Worm (Caenorhabditis elegans): Measurements from ENCODE around the gene Y43C5A.3.

Gene Y43C5A.3

DNA sequence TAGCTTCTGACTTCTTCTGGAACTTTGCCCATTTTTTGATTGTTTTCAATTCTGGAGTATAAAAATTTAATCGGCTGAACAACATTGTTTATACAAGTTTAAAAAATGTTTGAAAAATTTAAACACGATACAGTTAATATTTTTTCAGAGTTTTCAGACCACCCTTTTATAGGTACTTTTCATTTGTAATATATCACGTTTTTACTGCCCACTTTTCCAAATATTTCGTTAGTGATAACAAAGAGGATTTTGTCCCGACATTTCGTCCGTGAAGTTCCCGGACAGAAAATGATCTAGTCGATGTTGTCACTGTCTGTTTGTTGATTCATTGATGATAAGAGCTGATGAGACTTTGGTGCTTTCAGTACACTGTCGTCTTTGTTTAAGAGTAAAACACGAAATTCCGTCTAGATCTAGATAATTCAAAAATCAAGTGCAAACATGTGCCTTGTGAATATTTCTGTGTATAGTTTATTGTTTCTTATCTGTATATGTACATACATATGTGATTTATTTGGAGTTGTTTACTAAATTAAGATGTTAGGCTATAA is 38.5 kb upstream of the Y43C5A.3 start, which contains the start of gene ech-9:
Gene ech-9, minus strand, starts transcription at position 51 of the 551 bp plus-strand sequence.
- TF ChIP-seq elt-2 (tag; optimal IDR thresholded peaks at IDR 0.05) (peak; percentile 39), skn-1 (tag; optimal IDR thresholded peaks at IDR 0.05) (no peak), ets-5 (GFP tag; IDR thresholded peaks at IDR 0.05) (no peak)

DNA sequence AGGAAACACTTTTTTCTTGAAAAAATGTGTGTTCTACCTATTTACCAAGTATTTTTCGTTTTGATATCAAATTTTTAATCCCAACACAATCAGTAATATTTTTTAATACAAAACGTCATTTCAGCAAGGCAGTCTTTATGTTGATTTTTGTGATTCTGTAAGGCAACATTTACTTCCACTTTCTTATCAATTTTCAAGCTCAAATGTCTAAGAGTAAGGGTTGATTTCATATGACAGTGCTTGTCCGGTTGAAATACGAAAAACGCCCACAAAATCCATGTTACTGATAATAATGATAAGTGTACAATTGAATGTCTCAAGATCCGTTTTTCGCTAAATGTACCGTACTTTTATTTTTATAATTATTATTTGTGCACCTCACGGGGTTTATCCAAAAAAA is 37.7 kb upstream of the Y43C5A.3 start:
- no peak for TF ChIP-seq snu-23 (GFP tag; optimal IDR thresholded peaks at IDR 0.05)
- TF ChIP-seq lin-15B (tag; optimal IDR thresholded peaks at IDR 0.05): no peak
- TF ChIP-seq nhr-11 (tag; optimal IDR thresholded peaks at IDR 0.05): no peak
- no peak for TF ChIP-seq sox-4 (tag; optimal IDR thresholded peaks at IDR 0.05)
- TF ChIP-seq elt-2 (tag; optimal IDR thresholded peaks at IDR 0.05): peak; percentile 68
- TF ChIP-seq nhr-20 (tag; optimal IDR thresholded peaks at IDR 0.05): no peak
- TF ChIP-seq ceh-90 (tag; optimal IDR thresholded peaks at IDR 0.05): no peak
- TF ChIP-seq jun-1 (tag; optimal IDR thresholded peaks at IDR 0.05): peak; percentile 32
- TF ChIP-seq nhr-85 (tag): no peak
- no peak for TF ChIP-seq mef-2 (tag; optimal IDR thresholded peaks at IDR 0.05)
- TF ChIP-seq ceh-88 (GFP tag; IDR thresholded peaks at IDR 0.05): no peak
- no peak for TF ChIP-seq lin-14 (GFP tag; optimal IDR thresholded peaks at IDR 0.05)
- no peak for TF ChIP-seq tlp-1 (tag; optimal IDR thresholded peaks at IDR 0.05)
- TF ChIP-seq dsc-1 (tag; optimal IDR thresholded peaks at IDR 0.05): no peak

DNA sequence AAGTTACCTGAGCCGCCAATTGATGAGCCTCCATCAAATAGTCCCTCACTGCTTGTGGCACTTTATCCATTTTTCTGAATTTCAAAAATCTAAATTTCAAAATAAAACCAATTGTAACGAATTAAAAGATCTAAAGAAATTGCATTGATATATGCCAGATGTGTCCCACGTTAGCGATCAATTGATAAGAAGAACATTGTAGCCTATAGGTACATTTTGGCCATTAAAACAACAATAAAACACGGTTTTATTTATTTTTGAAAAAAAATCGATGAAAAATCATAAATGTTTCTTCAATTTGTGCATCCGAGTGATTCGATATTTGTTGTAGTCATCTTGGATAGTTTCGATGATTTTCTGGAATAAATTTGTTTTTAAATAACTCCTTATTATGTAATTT is 34.8 kb upstream of the Y43C5A.3 start, which contains the start of gene ech-8:
Gene ech-8, minus strand, starts transcription at position 132 of the 400 bp plus-strand sequence.
- TF ChIP-seq mab-9 (GFP tag; IDR thresholded peaks at IDR 0.05) (no peak), tbx-2 (tag; optimal IDR thresholded peaks at IDR 0.05) (no peak), fkh-10 (GFP tag; optimal IDR thresholded peaks at IDR 0.05) (no peak), pqm-1 (tag; optimal IDR thresholded peaks at IDR 0.05) (no peak), blmp-1 (tag; optimal IDR thresholded peaks at IDR 0.05) (no peak), dpl-1 (GFP tag; optimal IDR thresholded peaks at IDR 0.05) (no peak), grh-1 (GFP tag; IDR thresholded peaks at IDR 0.05) (no peak), nhr-71 (tag; optimal IDR thresholded peaks at IDR 0.05) (no peak), nhr-20 (tag; optimal IDR thresholded peaks at IDR 0.05) (peak; percentile 13), elt-3 (tag; optimal IDR thresholded peaks at IDR 0.05) (peak in 1 of 6 experiments; percentile 5), nhr-237 (tag; optimal IDR thresholded peaks at IDR 0.05) (no peak)

DNA sequence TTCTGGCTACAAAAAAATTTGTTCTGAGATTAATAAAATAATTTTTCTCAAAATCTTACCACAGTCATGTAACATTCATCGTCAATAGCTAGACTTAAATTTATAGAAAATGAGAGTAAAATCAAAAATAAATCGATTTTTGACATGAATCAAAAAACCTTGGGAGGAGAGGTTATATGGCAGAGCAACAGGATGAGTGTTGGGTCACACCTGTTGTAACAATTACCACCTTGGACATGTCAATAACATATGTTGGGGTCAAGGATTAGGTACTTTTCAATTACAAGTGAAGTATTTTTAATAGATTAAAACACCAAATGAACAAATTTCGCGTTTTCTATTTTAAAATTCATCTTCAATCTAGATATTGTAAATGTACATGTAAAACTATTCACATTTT is 32.2 kb upstream of the Y43C5A.3 start, which contains the start of gene lipl-7:
Gene lipl-7, minus strand, starts transcription at position 165 of the 400 bp plus-strand sequence.
- peak; percentile 11 for TF ChIP-seq nhr-71 (tag; optimal IDR thresholded peaks at IDR 0.05)
- no peak for TF ChIP-seq alr-1 (tag; optimal IDR thresholded peaks at IDR 0.05; ENCODE audit: borderline replicate concordance)
- no peak for TF ChIP-seq unc-86 (tag; optimal IDR thresholded peaks at IDR 0.05)
- no peak for TF ChIP-seq elt-3 (tag; optimal IDR thresholded peaks at IDR 0.05)
- no peak for TF ChIP-seq unc-98 (GFP tag; IDR thresholded peaks at IDR 0.05)
- TF ChIP-seq nhr-85 (tag): peak; percentile 53
- TF ChIP-seq hlh-4 (tag; optimal IDR thresholded peaks at IDR 0.05): no peak
- TF ChIP-seq tlp-1 (tag; optimal IDR thresholded peaks at IDR 0.05): no peak

DNA sequence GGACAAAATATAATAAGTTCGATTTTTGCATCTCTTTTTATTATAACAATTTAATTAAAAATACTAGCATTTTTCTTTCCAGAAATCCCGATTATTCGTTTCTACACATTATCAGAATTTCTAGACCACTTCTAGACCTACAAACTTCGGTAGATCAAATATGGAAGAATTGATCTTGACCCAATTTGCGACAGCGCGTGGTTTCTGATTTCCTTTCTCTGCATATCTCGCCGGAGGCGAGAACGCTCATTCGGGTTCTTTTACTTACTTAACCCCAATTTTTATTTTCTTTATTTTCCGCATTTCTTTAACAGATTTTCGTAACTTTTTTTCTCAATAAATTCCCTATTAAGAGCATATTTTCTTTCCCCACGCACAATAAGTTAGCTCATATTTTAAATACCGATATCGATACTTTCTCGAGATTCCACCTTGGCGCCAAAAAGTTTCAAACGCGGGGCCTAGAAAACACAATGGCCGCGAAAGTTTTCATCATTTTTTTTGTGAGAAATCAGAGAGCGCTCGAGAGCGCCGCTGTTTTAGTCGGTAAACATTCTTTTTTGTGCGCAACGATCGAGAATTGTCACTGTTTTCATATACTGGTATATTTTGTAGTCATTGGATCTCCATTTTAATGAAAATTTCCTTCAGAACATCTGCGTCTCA is 31.2 kb upstream of the Y43C5A.3 start:
- TF ChIP-seq skn-1 (tag; optimal IDR thresholded peaks at IDR 0.05) (peak; percentile 50), mep-1 (tag; optimal IDR thresholded peaks at IDR 0.05) (peak; percentile 41), swsn-7 (tag; optimal IDR thresholded peaks at IDR 0.05) (peak; percentile 1), nhr-77 (tag; optimal IDR thresholded peaks at IDR 0.05) (peak; percentile 11), unc-130 (tag; optimal IDR thresholded peaks at IDR 0.05) (peak; percentile 41), tbx-2 (tag; optimal IDR thresholded peaks at IDR 0.05) (peak; percentile 49), sup-37 (GFP tag; optimal IDR thresholded peaks at IDR 0.05) (no peak), xbp-1 (tag; optimal IDR thresholded peaks at IDR 0.05) (peak; percentile 8), C16A3.4 (tag; optimal IDR thresholded peaks at IDR 0.05) (peak; percentile 21), hpl-2 (GFP tag; optimal IDR thresholded peaks at IDR 0.05) (no peak), lin-13 (GFP tag; optimal IDR thresholded peaks at IDR 0.05) (peak; percentile 4), ztf-11 (tag; optimal IDR thresholded peaks at IDR 0.05) (no peak), lin-35 (GFP tag; optimal IDR thresholded peaks at IDR 0.05) (peak; percentile 81 to 91), rnt-1 (tag; optimal IDR thresholded peaks at IDR 0.05) (peak; percentile 61), lin-14 (GFP tag; optimal IDR thresholded peaks at IDR 0.05) (peak; percentile 52), aha-1 (tag; optimal IDR thresholded peaks at IDR 0.05) (no peak), ceh-90 (tag; optimal IDR thresholded peaks at IDR 0.05) (peak; percentile 61), snu-23 (GFP tag; optimal IDR thresholded peaks at IDR 0.05) (peak; percentile 45), lsy-2 (tag; optimal IDR thresholded peaks at IDR 0.05) (peak in 1 of 2 experiments; percentile 55)

Measured in whole organism, L1 larva.